Fruit fly (Drosophila melanogaster) whole organism, wandering third instar larva: ENCODE results near the gene CG5783.

Experiments used
- Abd-B ChIP-seq: fragments of >200 bp; optimal IDR thresholded peaks from 2 replicates; lab custom pipeline; 2017; ENCODE audit warnings: missing biosample characterization, missing genetic modification characterization
- Dfd ChIP-seq: fragments of >200 bp; optimal IDR thresholded peaks from 2 replicates; lab custom pipeline; 2017; ENCODE audit warnings: missing biosample characterization, missing genetic modification characterization
- Hr78 ChIP-seq: fragments of >200 bp; optimal IDR thresholded peaks from 2 replicates; lab custom pipeline; 2017; ENCODE audit warnings: missing biosample characterization, missing genetic modification characterization
- Hr83 ChIP-seq: fragments of 200-300 bp; sonication (Bioruptor generic); optimal IDR thresholded peaks from 2 replicates; lab custom pipeline; 2016; ENCODE audit warnings: missing biosample characterization, mild to moderate bottlenecking, missing genetic modification characterization, moderate library complexity; ENCODE audit not compliant: poor library complexity, severe bottlenecking
- N ChIP-seq: fragments of >200 bp; optimal IDR thresholded peaks from 2 replicates; lab custom pipeline; 2018; ENCODE audit warnings: missing biosample characterization, missing external identifiers, missing genetic modification characterization
- br ChIP-seq: fragments of 200-800 bp; sonication (Bioruptor generic); optimal IDR thresholded peaks from 2 replicates; lab custom pipeline; 2016; ENCODE audit warnings: missing biosample characterization, missing genetic modification characterization
- lola ChIP-seq: fragments of >200 bp; optimal IDR thresholded peaks from 2 replicates; lab custom pipeline; 2017; ENCODE audit warnings: missing biosample characterization, missing genetic modification characterization
- pan ChIP-seq: fragments of >200 bp; optimal IDR thresholded peaks from 2 replicates; lab custom pipeline; 2017
- psq ChIP-seq: fragments of 200-800 bp; sonication (Bioruptor generic); optimal IDR thresholded peaks from 3 replicates; lab custom pipeline; 2017; ENCODE audit warnings: missing biosample characterization, mild to moderate bottlenecking, missing genetic modification characterization, moderate library complexity
- rgr ChIP-seq: fragments of 200-800 bp; sonication (Bioruptor generic); optimal IDR thresholded peaks from 3 replicates; lab custom pipeline; 2016; ENCODE audit warnings: missing biosample characterization, mild to moderate bottlenecking, missing genetic modification characterization
- woc ChIP-seq: sonication (Bioruptor generic); optimal IDR thresholded peaks from 2 replicates; lab custom pipeline; 2016; ENCODE audit warnings: missing biosample characterization, mild to moderate bottlenecking, missing genetic modification characterization

- TF ChIP-seq Hr78 (GFP tag; lab: Kevin White, UChicago) (no peak), rgr (GFP tag; lab: Kevin White, UChicago) (peak; percentile 45), lola (GFP tag; lab: Kevin White, UChicago) (no peak), woc (GFP tag; lab: Kevin White, UChicago) (no peak), pan (lab: Kevin White, UChicago) (no peak), psq (GFP tag; lab: Kevin White, UChicago) (no peak), br (GFP tag; lab: Kevin White, UChicago) (no peak), N (GFP tag; lab: Kevin White, UChicago) (no peak), Hr83 (GFP tag; lab: Kevin White, UChicago) (no peak), Abd-B (no peak), Dfd (GFP tag; lab: Kevin White, UChicago) (no peak)
Observed at dm6 chr2L:18119643-18120042, 36.2 kb upstream of the CG5783 start, which contains the start of gene CG5758.
